Worm (Caenorhabditis elegans): ENCODE results near the gene F01G10.6.

DNA sequence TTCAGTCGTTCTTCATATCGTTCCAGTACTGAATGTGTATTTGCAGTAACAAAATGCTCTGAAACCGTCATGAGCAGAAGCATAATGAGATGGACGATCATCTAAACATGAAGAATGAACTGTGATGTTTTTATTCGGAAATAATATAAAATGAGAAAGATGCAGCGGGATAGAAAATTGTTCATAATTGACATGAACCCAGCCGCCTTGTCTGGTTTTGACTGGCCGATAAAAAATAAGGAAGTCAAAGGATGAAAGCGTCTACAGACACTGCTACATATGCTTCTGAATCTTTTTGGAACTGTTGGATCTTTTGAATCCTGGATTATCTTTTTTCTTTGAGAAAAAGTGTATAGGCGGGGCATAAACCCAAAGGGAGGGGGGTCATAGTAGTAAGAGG is 32.1 kb upstream of the F01G10.6 start, which contains the start of gene F01G10.9:
- TF ChIP-seq egl-44 (GFP tag; IDR thresholded peaks at IDR 0.05) (no peak), mxl-1 (tag; optimal IDR thresholded peaks at IDR 0.05) (no peak), ztf-26 (tag; optimal IDR thresholded peaks at IDR 0.05) (no peak), nhr-27 (tag; optimal IDR thresholded peaks at IDR 0.05) (no peak), ama-1 (optimal IDR thresholded peaks at IDR 0.05) (no peak), ama-1 (GFP tag; optimal IDR thresholded peaks at IDR 0.05) (no peak), C17E4.6 (GFP tag; IDR thresholded peaks at IDR 0.05) (no peak), rcor-1 (GFP tag; IDR thresholded peaks at IDR 0.05) (no peak), fkh-3 (tag; optimal IDR thresholded peaks at IDR 0.05) (no peak), cebp-2 (GFP tag; IDR thresholded peaks at IDR 0.05) (no peak), C06A6.2 (GFP tag; conservative IDR thresholded peaks at IDR 0.05) (no peak), F55B11.4 (tag; optimal IDR thresholded peaks at IDR 0.05; ENCODE audit: borderline replicate concordance, insufficient read depth) (no peak)

Measured in whole organism, young adult.